Fruit fly (Drosophila melanogaster): ENCODE results near the gene Mst27D.
A peak's percentile ranks its signal among the peaks of the same experiment; 100 is the strongest.

Gene Mst27D

DNA sequence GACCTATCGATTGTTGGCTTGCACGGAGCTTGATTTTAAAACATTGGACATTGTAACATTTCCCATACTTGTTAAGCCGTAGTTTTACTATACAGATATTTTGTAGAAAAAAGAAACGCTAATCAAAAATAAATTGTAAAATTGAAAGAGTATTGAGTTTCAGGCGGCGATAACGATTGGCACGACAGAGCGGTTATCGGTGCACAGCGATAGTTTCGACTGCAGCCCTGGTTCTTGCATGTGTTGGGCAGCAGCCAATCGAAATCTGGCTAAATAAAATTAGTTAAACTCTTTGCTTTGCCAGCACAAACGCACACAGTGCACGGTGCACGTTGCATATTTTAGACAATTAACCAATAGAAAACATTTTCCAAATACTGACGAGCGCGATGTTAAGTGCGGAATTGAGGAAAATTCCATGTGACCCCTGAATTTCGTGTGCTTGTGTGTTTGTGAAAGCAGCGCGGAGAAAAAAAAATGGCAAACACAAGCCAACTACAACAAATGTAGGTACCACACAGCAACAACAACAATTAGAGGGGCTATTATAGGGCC, 22.8 kb downstream of the Mst27D start, which contains the start of gene milt (continued):
- TF ChIP-seq HHEX (GFP tag; optimal IDR thresholded peaks at IDR 0.05) = no peak
- TF ChIP-seq lab (GFP tag; optimal IDR thresholded peaks at IDR 0.05) = no peak
- no peak for TF ChIP-seq CG4328 (GFP tag; optimal IDR thresholded peaks at IDR 0.05)
- TF ChIP-seq Xrp1 (GFP tag; IDR thresholded peaks at IDR 0.05) = 0 out of 2 replicates have a peak, but pooled peaks have one; percentile 22
- TF ChIP-seq Fer2 (tag; optimal IDR thresholded peaks at IDR 0.05) = no peak
- TF ChIP-seq CG11093 (GFP tag; IDR thresholded peaks at IDR 0.05) = no peak
- peak; percentile 5 for TF ChIP-seq her (GFP tag; optimal IDR thresholded peaks at IDR 0.05)
- no peak for TF ChIP-seq lmd (GFP tag; IDR thresholded peaks at IDR 0.05)
- no peak for TF ChIP-seq H2.0 (GFP tag; IDR thresholded peaks at IDR 0.05)
- TF ChIP-seq Six4 (GFP tag; optimal IDR thresholded peaks at IDR 0.05) = no peak
- no peak for TF ChIP-seq schlank (tag; optimal IDR thresholded peaks at IDR 0.05)
- TF ChIP-seq zen (tag; optimal IDR thresholded peaks at IDR 0.05) = peak; percentile 1
- TF ChIP-seq repo (GFP tag; optimal IDR thresholded peaks at IDR 0.05) = no peak
- no peak for TF ChIP-seq az2 (GFP tag; optimal IDR thresholded peaks at IDR 0.05)
- TF ChIP-seq NK7.1 (GFP tag; optimal IDR thresholded peaks at IDR 0.05) = no peak
- TF ChIP-seq shn (GFP tag; optimal IDR thresholded peaks at IDR 0.05) = no peak
- peak; percentile 40 for TF ChIP-seq CG15514 (GFP tag; optimal IDR thresholded peaks at IDR 0.05)
- TF ChIP-seq Sin3A (optimal IDR thresholded peaks at IDR 0.05) = peak; percentile 58
- TF ChIP-seq HmgD (GFP tag; optimal IDR thresholded peaks at IDR 0.05) = no peak
- no peak for TF ChIP-seq bsh (GFP tag; optimal IDR thresholded peaks at IDR 0.05)
- no peak for TF ChIP-seq stc (GFP tag; IDR thresholded peaks at IDR 0.05)
- peak; percentile 83 for TF ChIP-seq dm (GFP tag; optimal IDR thresholded peaks at IDR 0.05)
- no peak for TF ChIP-seq slou (GFP tag; optimal IDR thresholded peaks at IDR 0.05)
- TF ChIP-seq CG34422 (GFP tag; IDR thresholded peaks at IDR 0.05) = no peak
- no peak for TF ChIP-seq ash1 (GFP tag; optimal IDR thresholded peaks at IDR 0.05)
- peak; percentile 86 for TF ChIP-seq vnd (GFP tag; IDR thresholded peaks at IDR 0.05; ENCODE audit: partially characterized antibody)
- TF ChIP-seq klu (GFP tag; IDR thresholded peaks at IDR 0.05) = no peak
- TF ChIP-seq CG3065 (GFP tag; optimal IDR thresholded peaks at IDR 0.05) = no peak
- no peak for TF ChIP-seq NfI (GFP tag; optimal IDR thresholded peaks at IDR 0.05)
- peak; percentile 34 for TF ChIP-seq slbo (GFP tag; IDR thresholded peaks at IDR 0.05)
- no peak for TF ChIP-seq CG17361 (GFP tag; IDR thresholded peaks at IDR 0.05)
- peak; percentile 38 for TF ChIP-seq NC2β (GFP tag; optimal IDR thresholded peaks at IDR 0.05)
- no peak for TF ChIP-seq trh (GFP tag; optimal IDR thresholded peaks at IDR 0.05)
- TF ChIP-seq CG43689 (GFP tag; IDR thresholded peaks at IDR 0.05) = no peak
- no peak for TF ChIP-seq sim (GFP tag; IDR thresholded peaks at IDR 0.05)
- TF ChIP-seq Sry-δ (GFP tag; optimal IDR thresholded peaks at IDR 0.05) = peak; percentile 83
- TF ChIP-seq Vsx1 (GFP tag; optimal IDR thresholded peaks at IDR 0.05) = peak; percentile 14
- TF ChIP-seq CG3407 (GFP tag; optimal IDR thresholded peaks at IDR 0.05) = no peak
- peak; percentile 85 for TF ChIP-seq CG16813 (GFP tag; IDR thresholded peaks at IDR 0.05; ENCODE audit: partially characterized antibody)
- peak; percentile 93 for TF ChIP-seq Nf-YB (GFP tag; optimal IDR thresholded peaks at IDR 0.05)
- peak; percentile 52 for TF ChIP-seq ERR (GFP tag; optimal IDR thresholded peaks at IDR 0.05)
- no peak for TF ChIP-seq E2f1 (GFP tag; IDR thresholded peaks at IDR 0.05)
- TF ChIP-seq CoRest (tag; optimal IDR thresholded peaks at IDR 0.05) = no peak
- no peak for TF ChIP-seq CG7357 (GFP tag; IDR thresholded peaks at IDR 0.05)
- TF ChIP-seq gcm2 (GFP tag; optimal IDR thresholded peaks at IDR 0.05) = no peak
- no peak for TF ChIP-seq CG12299 (tag; optimal IDR thresholded peaks at IDR 0.05)
- TF ChIP-seq hth (optimal IDR thresholded peaks at IDR 0.05) = no peak
- TF ChIP-seq Pdp1 (GFP tag; optimal IDR thresholded peaks at IDR 0.05) = no peak
- TF ChIP-seq Mrtf (GFP tag; IDR thresholded peaks at IDR 0.05) = no peak
- TF ChIP-seq Adf1 (GFP tag; IDR thresholded peaks at IDR 0.05) = no peak; the same call in 1 of the 2 replicates
- no peak for TF ChIP-seq Hmr (GFP tag; optimal IDR thresholded peaks at IDR 0.05)
- TF ChIP-seq CG2199 (GFP tag; IDR thresholded peaks at IDR 0.05) = no peak

Measured in whole organism, embryonic.